Worm (Caenorhabditis elegans): ENCODE results near the gene C50H2.5.
A peak's percentile ranks its signal among the peaks of the same experiment; 100 is the strongest.

C50H2.5 gene

ce11 chrV:9958231-9958630, 39.7 kb downstream of the C50H2.5 start, which contains the start of gene anmt-3:
Gene anmt-3, minus strand, starts transcription at chrV:9958331.
- TF ChIP-seq dao-5 (tag; optimal IDR thresholded peaks at IDR 0.05) (no peak), him-1 (tag; optimal IDR thresholded peaks at IDR 0.05) (no peak), W03F9.2 (tag; optimal IDR thresholded peaks at IDR 0.05) (no peak)

- no peak for TF ChIP-seq dao-5 (tag; optimal IDR thresholded peaks at IDR 0.05)
- TF ChIP-seq W03F9.2 (tag; optimal IDR thresholded peaks at IDR 0.05), result no peak
- no peak for TF ChIP-seq him-1 (tag; optimal IDR thresholded peaks at IDR 0.05)
Observed at ce11 chrV:9958654-9959053, 40.1 kb downstream of the C50H2.5 start.

ce11 chrV:9960376-9960775, 41.9 kb downstream of the C50H2.5 start, which contains the start of gene T07C12.10:
Gene T07C12.10, minus strand, starts transcription at chrV:9960476.
- TF ChIP-seq W03F9.2 (tag; optimal IDR thresholded peaks at IDR 0.05) (no peak), dao-5 (tag; optimal IDR thresholded peaks at IDR 0.05) (no peak), him-1 (tag; optimal IDR thresholded peaks at IDR 0.05) (no peak)

- TF ChIP-seq W03F9.2 (tag; optimal IDR thresholded peaks at IDR 0.05) (no peak), dao-5 (tag; optimal IDR thresholded peaks at IDR 0.05) (no peak), him-1 (tag; optimal IDR thresholded peaks at IDR 0.05) (no peak)
Observed at ce11 chrV:9962394-9962793, 43.9 kb downstream of the C50H2.5 start, which contains the start of gene madf-4. Gene madf-4, minus strand, starts transcription at chrV:9962494.

ce11 chrV:9962916-9963315, 44.4 kb downstream of the C50H2.5 start:
- no peak for TF ChIP-seq him-1 (tag; optimal IDR thresholded peaks at IDR 0.05)
- TF ChIP-seq dao-5 (tag; optimal IDR thresholded peaks at IDR 0.05), result no peak
- TF ChIP-seq W03F9.2 (tag; optimal IDR thresholded peaks at IDR 0.05), result no peak

ce11 chrV:9964152-9964785, 45.8 kb downstream of the C50H2.5 start:
- TF ChIP-seq him-1 (tag; optimal IDR thresholded peaks at IDR 0.05) (peak; percentile 26), W03F9.2 (tag; optimal IDR thresholded peaks at IDR 0.05) (no peak)

ce11 chrV:9965891-9966290, 47.4 kb downstream of the C50H2.5 start:
- TF ChIP-seq him-1 (tag; optimal IDR thresholded peaks at IDR 0.05) (peak; percentile 24), dao-5 (tag; optimal IDR thresholded peaks at IDR 0.05) (no peak)
